Fruit fly (Drosophila melanogaster) ovary, adult (tissue): ENCODE results near the gene RhoGAP68F.

ENCODE experiments used
- CG17801 ChIP-seq: fragments of 200-800 bp; optimal IDR thresholded peaks from 2 replicates; lab custom pipeline; 2019; ENCODE audit warnings: missing biosample characterization, mild to moderate bottlenecking, missing genetic modification characterization, moderate library complexity; ENCODE audit not compliant: partially characterized antibody

Gene RhoGAP68F

DNA sequence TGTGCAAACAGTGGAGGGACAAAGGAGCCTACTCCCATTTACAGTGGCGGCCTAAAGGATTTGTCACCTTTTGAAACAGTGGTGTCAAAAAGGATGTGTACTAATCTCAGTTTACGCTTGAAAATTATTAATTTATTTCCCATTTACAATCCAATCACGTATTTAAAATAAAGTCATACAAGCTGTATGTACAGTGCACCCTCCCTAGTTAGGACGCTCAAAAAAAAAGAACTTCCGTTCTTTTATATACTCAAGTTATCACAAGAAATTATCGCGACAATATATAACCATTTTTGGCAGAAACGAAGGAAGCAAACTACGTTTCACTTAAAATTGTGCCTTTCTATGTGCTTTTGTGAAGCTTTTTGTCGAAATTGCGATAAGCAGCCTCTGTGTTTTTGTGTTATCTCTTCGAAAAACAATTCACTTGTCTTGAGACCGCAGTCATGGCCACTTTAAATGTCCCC lies 597 bp downstream of the RhoGAP68F start:
- peak; percentile 25 for TF ChIP-seq CG17801 (GFP tag; lab: Kevin White, UChicago)

dm6 chr3L:12145709-12146694 lies 7.3 kb downstream of the RhoGAP68F start, which contains the start of the genes eIF3l and Nrx-IV:
eIF3l (minus strand) TSS chr3L:12146097.
Nrx-IV (plus strand) TSS chr3L:12146519.
- TF ChIP-seq CG17801 (GFP tag; lab: Kevin White, UChicago) = no peak

- no peak for TF ChIP-seq CG17801 (GFP tag; lab: Kevin White, UChicago)
Observed at dm6 chr3L:12146970-12147369, 8.3 kb downstream of the RhoGAP68F start.

- TF ChIP-seq CG17801 (GFP tag; lab: Kevin White, UChicago) = no peak
Observed at dm6 chr3L:12149024-12149423, 10.4 kb downstream of the RhoGAP68F start, which contains the start of gene CG32099. CG32099 (plus strand) TSS chr3L:12149273.

DNA sequence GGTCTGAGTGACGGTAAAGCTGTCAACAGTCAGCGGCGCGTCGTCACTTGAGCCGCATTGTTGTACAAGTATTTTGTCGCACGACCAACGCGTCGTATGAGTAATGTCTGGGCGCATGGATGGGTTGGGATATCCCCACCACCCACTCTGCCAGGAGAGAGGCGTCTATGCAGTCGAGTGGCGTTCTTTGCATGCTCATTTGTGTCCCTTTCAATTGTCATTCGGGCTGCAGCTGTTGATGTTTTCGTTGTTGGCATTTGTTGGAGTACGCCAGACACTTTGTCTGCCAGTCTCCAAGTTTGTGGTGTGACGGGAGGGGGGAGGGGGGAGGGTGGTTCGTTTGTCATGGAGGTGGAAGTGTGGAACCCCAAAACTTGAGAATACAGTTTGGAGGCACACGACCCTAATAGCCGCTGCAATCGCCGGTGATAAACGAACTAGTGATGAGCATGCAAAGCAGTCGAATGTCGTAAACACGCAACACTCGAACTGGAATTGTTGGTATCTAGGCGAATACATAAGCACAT lies 23.6 kb downstream of the RhoGAP68F start:
- TF ChIP-seq CG17801 (GFP tag; lab: Kevin White, UChicago) = no peak

DNA sequence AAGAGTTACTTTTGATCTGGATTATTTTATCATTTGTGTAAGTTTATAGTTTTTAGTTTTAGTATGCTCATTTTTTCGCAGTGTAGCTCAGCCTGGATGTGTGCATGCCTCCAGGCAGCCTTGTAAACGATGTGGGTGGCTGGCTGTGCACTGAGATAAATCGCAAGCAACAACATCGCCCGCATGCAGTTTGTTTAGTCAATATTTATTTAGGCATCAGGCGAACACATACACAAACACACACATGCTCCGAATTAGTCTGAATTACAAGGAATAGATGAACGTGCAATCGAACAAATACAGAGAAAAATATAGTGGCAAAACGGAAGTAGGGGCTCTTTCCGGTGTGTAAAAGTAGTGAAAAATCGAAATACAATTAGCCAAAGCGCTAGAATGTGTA lies 24.4 kb downstream of the RhoGAP68F start:
- TF ChIP-seq CG17801 (GFP tag; lab: Kevin White, UChicago) = no peak

- TF ChIP-seq CG17801 (GFP tag; lab: Kevin White, UChicago) = no peak
Observed at dm6 chr3L:12163693-12164092, 25.0 kb downstream of the RhoGAP68F start, which contains the start of gene CG9760. CG9760 (minus strand) TSS chr3L:12163735.

- no peak for TF ChIP-seq CG17801 (GFP tag; lab: Kevin White, UChicago)
Observed at dm6 chr3L:12175382-12175781, 36.7 kb downstream of the RhoGAP68F start, which contains the start of gene Rh7. Rh7 (minus strand) TSS chr3L:12175482.

- no peak for TF ChIP-seq CG17801 (GFP tag; lab: Kevin White, UChicago)
Observed at dm6 chr3L:12177301-12177700, 38.6 kb downstream of the RhoGAP68F start, which contains the start of gene CAH2. CAH2 (plus strand) TSS chr3L:12177601.

DNA sequence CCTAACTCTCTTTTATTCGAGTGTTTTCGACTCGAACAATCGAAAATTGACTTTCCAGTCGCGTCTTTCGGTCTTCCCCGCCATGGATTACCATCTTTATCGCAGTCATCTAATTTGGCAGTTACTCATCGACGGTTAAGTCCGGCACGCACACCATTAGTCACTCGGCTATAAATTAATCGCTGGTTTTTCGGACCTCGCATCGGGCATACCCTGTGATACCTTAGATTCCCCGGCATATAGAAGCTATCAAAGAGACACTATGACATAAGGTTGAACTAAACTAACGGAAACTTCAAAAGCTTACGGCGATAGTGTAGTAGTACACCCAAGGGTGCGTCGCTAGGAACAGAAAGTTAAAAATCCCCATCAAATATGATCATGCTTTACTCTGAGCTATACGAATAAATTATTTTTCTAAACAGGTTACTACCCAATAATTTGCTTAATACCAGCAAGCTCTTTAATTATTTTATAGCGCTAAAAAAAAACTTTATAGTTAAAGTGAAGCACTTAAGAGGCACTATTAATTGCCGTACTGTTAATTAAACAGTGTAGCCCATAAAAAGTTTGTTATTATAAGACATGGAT lies 40.3 kb downstream of the RhoGAP68F start:
- peak; percentile 16 for TF ChIP-seq CG17801 (GFP tag; lab: Kevin White, UChicago)

dm6 chr3L:12183967-12184366 lies 45.3 kb downstream of the RhoGAP68F start:
- no peak for TF ChIP-seq CG17801 (GFP tag; lab: Kevin White, UChicago)

dm6 chr3L:12184564-12185034 lies 45.9 kb downstream of the RhoGAP68F start, which contains the start of gene Miox:
Miox (plus strand) TSS chr3L:12184984.
- no peak for TF ChIP-seq CG17801 (GFP tag; lab: Kevin White, UChicago)

- TF ChIP-seq CG17801 (GFP tag; lab: Kevin White, UChicago) = no peak
Observed at dm6 chr3L:12185336-12185735, 46.7 kb downstream of the RhoGAP68F start.

DNA sequence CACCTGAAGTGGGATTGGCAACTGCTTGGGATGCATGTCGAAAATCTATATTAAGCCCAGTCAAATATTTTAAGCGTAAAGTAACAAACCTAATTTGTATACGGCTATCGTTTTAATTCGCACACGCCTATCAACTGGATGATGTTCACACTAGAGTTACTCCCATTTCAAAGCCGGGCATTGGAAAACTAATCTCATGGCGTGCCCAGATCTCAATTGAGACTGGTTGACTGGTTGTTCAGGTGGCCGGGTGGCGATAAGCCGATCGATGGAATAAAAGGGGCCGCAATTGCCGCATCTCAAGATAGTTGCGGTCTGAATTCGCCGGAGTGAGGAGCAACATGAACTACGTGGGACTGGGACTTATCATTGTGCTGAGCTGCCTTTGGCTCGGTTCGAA lies 49.9 kb downstream of the RhoGAP68F start, which contains the start of gene Est-6:
TSS of gene Est-6 (plus strand) at position 301 of the 400 bp plus-strand sequence.
- no peak for TF ChIP-seq CG17801 (GFP tag; lab: Kevin White, UChicago)
